Worm (Caenorhabditis elegans) whole organism, dauer: ENCODE measurements around the gene ram-5.

ENCODE experiments used
- unc-62 ChIP-seq: sonication (generic microtip); optimal IDR thresholded peaks from 2 replicates; lab custom pipeline; 2017; ENCODE audit warnings: missing biosample characterization, missing genetic modification reagents, missing genetic modification characterization

The ram-5 gene

DNA sequence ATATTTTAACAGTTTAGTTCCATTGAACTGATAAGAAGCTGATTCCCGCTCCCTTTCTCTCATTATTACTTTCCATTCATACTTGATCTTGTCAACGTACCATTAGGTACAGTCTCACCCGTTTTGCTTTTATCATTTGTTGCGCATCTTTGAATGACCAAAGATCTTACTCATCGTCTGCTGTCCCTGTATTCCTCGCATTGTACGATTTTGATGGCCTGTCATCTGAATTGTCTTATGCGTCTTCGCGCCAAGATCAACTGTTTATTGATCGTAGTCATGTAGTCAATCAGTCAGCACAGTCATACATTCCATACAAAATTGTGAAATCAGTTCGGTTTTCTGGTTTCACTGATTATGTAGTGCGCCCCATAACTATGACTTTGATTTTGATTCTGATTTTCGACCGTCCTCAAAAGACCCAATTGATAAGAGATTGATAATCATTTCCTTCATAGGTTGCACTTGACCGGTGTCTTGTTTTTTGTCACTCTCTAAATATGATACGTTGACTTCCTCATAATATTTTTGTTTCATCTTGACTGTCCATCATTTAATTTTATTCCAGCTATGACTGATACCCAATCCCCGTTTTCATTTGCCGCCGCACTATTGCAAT lies 8.1 kb downstream of the ram-5 start, which contains the start of gene nhr-3:
Gene nhr-3 (plus strand): TSS at position 569 of the 619 bp plus-strand sequence.
- no peak for TF ChIP-seq unc-62 (GFP tag; lab: Kevin White, UChicago)

DNA sequence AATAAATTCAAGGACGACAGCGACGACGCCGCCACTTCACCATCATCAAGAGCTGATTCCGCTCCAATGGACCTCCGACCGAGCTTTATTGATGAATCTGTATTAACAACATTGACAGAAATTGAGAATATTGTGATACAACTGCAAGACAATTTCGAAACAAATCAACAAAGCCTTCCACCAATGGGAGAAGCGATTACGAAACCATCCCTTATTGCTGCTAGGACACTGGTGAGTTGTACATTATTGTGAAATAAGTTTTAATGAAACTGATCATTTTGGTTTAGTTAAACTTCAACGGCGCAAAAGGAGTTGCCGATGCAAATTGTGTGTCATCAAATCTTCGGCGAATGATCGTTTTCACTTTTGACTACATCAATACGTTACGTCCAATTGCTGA lies 9.1 kb downstream of the ram-5 start:
- TF ChIP-seq unc-62 (GFP tag; lab: Kevin White, UChicago), result no peak

DNA sequence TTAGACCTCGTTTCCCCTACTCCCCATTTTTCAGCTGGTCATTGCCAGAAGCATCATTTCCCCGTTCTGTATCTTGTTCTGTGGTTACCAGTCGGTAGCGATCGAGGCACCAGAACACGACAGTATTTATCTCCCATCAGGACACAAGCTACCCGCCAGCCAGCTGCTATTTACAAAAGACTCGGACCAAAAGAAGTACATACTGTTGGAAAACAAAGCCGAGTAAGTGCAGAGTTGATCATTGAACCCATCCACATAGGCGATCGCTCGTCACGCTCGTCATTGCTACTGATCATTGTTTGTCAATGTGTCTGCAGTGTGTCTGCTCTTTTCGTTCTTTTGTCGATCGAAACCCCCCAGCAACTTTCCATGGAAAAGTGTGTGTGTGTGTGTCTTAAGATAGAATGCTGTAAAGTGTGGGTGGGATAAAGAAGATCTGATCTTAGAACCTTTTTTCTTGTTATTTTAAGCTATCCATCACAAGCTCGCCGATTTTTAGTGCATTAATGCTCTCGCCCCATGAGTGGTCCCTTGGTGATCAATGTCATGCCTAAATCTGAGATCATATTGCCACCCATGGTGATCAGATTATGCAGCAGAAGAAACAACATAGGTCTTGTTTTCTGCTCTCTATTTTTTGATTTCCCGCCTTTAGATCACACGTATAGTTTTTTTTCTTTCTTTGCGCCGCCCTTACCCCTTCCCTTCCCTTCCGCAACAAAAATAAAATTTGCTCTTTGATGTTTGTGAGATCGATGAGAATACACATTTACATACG lies 9.8 kb downstream of the ram-5 start:
- no peak for TF ChIP-seq unc-62 (GFP tag; lab: Kevin White, UChicago)

DNA sequence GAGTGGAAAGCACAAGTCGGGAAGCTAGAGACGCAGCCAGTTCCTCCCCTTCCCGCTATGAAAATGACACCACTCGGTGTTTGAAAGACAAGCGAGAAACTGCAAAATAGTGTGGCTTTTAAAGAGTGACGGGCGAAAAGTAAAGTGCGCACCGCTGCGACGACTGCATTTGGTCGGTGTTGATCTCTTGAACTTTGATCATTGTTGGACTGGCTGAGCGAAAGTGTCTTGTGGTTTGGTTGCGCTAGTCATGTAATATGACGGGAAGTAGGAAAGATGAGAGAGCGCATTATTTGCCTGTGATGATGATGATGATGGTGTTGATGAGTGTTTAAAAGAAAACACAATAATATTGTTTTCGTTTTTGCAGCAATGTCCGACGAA lies 10.3 kb downstream of the ram-5 start:
- TF ChIP-seq unc-62 (GFP tag; lab: Kevin White, UChicago), result peak; percentile 47

DNA sequence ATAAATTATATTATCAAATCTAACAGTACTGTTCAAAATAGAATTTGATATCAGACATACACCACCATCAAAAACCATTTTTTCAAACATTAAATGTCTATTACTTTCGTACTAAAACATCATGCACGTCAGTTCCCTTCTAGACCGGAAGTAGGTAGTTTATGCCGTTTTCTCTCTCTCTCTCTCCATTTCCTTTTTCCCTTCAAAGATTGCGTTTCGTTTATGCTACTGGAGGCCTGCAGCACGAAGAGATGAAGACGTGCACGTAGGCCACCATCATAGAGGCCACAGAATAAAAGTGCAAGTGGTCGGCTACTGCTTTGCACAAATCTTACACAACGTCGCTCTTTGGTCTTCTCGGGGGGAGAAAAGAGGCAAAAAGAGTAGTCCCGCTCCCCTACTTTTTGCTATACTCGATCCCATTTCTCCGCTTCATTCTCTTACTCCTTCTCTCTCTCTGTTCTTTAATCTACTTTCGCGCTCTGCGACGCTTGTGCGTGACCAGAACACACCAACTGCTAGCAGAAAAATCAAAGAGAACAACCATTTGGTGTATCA lies 11.5 kb downstream of the ram-5 start:
- TF ChIP-seq unc-62 (GFP tag; lab: Kevin White, UChicago), result no peak

DNA sequence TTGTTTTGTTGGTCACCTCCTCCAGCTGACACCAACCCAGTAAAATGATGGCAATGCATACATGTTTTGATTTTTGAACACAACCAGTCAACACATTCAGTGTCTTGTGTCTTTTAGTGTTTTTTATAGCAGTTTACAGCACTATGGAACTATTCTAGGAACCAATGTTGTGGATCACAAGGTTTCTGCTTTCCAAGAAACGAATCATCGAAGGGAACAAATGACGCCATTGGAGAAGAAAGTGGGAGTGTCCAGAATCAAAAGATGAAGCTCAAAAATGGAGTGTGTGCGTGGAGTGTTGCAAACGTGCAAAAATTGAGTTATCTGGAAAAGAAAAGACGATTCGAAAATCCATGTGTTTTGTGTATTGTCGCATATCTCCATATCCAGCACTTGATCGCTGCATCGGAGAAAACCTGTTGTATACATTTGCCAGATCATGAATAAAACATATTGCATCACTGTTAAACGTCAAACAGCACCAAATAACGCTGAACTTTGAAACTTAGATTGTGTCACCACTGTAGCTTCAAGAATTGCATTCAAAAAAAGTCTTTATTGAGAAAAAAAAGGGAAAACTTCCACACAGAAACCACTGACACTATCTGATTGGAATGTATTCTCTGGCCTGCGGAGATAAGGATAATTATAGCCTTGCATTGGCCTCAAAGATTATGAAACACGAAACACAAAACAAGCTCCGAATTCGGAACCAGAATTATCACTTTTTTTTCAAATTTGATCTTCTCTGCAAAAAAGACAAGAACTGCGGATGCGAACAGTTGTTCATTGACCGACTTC lies 12.5 kb downstream of the ram-5 start:
- TF ChIP-seq unc-62 (GFP tag; lab: Kevin White, UChicago), result no peak

DNA sequence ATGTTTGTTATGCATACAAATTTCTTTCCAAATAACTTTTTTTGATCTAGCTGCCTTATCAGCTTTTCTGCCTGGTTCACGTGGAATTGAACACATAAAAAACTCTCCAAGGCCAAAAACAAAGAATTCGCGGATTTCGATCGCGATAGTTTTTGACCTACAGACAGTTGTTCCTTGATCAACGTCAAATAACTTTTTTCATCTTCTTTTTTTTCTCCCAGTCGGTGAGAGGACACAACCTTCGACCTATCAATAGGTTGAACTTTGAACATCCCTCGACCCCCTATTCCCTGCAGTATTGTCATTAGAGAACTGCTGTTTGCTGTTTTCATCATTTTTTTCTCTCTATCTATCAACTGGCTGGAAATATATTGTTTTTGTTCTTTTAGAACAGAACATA lies 13.9 kb downstream of the ram-5 start:
- no peak for TF ChIP-seq unc-62 (GFP tag; lab: Kevin White, UChicago)

DNA sequence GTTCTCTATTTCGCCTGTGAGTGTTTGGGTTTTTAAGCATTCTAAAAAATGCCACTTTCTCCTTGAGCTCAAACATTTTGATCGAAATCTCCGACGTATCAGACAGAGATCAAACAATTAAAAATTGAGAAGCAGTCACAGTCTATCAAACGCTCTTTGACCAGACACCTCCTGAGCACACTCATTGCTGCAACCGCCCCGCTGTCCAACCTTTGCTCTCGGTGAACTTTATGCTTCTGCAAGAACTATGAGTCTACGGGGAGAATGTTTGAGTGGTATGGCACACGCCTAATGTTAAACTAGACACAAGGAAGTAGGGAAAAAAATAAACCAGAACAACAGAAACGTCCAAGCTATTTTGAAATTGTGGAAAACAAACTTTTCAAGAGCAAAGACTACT lies 15.3 kb downstream of the ram-5 start:
- TF ChIP-seq unc-62 (GFP tag; lab: Kevin White, UChicago), result no peak

DNA sequence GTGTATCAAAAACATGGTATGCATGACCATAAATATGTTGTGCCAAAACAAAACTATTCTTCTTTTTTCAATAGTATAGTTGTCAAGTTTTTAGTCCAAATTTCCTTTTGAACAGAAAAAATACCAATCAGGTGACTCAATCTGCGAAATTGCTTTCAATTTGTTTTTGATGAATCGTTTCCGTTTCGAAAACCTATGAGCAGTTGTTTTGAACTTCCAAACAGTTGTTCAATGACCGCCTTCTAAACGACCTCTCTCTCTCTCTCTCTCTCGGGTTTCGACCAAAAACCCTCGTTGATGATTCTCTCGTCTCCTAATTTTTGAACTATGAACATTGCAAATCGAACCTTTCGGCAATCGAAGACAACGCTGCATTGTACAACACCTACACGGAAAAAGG lies 16.1 kb downstream of the ram-5 start:
- no peak for TF ChIP-seq unc-62 (GFP tag; lab: Kevin White, UChicago)

DNA sequence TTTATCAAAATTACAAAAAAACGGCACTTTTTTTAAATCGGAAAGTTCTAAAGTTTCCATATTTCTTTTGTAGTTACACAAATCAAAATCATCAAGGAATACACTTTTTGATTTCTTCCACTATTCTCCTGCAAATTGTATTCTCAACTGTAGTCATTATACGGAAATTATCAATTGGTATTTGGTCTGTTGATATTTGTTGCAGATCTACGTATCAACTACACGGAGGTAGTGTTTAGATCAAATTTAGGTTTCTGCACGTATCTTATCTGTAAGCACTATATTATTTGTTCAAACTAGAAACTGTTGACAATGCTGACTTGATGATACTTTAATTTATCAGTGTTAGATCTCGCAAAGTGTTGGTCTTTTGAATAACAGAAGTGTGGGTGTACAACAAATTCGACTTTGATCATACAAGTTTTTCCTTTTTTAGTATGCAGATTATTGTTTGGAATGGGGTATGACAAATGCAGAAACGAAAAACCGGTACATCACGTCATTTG lies 18.4 kb downstream of the ram-5 start:
- no peak for TF ChIP-seq unc-62 (GFP tag; lab: Kevin White, UChicago)

DNA sequence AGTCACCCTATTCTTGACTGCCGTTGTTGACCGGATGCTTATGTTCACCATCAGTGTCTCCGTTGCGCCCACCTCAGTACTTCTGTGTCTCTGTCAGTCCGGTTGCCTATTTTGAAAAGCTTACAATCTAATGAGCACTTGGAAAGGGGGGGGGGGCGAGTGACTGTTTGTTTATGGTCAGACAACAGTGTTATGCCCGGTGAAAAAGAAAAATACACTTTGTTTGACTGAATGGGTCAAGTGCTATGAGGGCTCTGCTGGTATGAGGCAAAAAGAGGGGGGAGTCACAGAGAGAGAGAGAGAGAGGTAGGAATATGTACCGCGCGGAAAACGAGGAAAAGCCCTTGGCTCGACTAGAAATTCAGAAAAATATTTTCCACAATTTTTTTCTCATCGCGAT lies 21.3 kb downstream of the ram-5 start:
- no peak for TF ChIP-seq unc-62 (GFP tag; lab: Kevin White, UChicago)

DNA sequence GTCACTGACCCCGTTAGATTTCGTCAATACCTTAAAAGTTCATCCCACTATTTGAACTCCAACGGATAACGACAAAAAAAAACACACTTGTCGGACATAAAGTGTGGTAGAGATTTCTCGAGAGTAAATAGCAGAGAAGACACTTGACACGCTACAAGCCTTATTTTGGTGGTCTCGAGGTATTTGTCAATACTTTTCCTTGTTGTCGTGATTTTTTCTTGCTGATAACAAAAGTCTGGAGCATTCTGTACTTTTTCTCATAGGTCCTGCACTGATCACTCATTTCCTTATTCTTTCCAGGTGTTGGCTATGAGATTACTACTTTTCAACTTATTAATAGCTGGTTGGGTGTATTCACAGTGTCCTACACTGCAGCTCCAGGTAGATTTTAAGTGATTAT lies 22.5 kb downstream of the ram-5 start, which contains the start of gene lron-1:
Gene lron-1 (plus strand): TSS at position 301 of the 400 bp plus-strand sequence.
- TF ChIP-seq unc-62 (GFP tag; lab: Kevin White, UChicago), result no peak

DNA sequence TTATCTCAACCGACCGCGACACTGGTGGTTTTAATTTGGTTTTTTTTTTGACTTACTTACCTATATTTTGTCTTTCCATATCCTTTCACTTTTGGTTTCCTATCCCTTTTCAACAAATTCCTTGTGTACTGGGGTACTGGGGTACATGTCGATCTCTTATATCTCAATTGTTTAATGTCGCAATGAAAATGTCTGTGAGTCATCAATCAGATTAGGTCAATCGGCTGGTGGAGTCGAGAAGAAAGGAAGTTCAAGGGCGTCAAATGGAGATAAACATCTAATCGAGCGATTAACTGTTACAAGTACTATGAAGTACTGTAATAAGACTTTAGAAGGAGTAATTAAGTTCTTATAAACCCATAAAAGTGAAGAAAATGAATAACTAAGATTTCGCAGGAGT lies 26.0 kb downstream of the ram-5 start:
- TF ChIP-seq unc-62 (GFP tag; lab: Kevin White, UChicago), result no peak

DNA sequence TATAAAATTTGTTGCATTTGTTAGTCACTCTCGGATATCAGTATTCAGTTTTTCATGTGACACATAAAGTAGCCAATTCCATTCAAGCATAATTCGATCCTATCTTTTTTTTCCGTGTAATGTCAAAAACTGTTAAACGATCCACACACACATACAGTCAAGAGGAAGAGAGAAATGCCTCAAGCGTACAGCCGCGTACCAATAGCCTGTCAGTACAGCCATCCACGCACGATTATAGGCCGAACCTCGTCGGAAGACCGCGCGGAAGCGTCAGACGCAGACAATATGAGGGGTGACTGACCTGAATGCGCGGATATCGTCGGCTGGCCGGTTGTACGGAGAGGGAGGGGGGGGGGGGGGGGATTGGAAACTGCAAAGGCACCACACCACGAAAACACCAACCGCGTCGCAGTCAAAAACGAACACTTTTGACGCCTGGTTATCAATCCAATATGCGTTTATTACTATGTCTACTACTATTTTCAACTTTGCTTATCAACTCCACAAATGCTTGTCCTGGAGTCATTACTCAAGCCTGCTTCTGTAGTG lies 27.7 kb downstream of the ram-5 start, which contains the start of gene let-4:
Gene let-4 (plus strand): TSS at position 357 of the 549 bp plus-strand sequence.
- no peak for TF ChIP-seq unc-62 (GFP tag; lab: Kevin White, UChicago)

DNA sequence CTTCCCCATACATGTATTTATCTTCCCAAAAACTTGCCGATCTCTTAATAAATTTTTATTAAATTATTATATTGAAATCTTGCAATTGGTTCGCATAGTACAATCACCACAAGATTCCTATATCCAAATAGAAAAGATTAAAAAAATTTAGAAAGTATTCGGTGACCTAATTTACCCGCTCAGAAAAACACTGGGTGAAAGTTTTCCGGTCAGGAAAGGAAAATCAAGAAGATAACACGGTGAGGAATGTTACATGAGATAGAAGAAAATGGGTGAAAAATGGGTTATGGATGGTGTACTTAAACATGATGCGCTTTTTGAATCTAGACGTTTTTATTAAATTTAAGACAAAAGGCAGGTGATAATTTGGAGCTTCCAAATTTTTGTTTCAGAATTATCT lies 30.9 kb downstream of the ram-5 start:
- TF ChIP-seq unc-62 (GFP tag; lab: Kevin White, UChicago), result no peak
